Worm (Caenorhabditis elegans) whole organism, L1 larva: ENCODE measurements around the gene pitr-1.

Source experiments
- F16B12.6 ChIP-seq: fragments of 150-350 bp; optimal IDR thresholded peaks from 2 replicates; lab custom pipeline; 2014; ENCODE audit warnings: missing biosample characterization, missing genetic modification characterization
- ama-1 ChIP-seq: fragments of 150-350 bp; optimal IDR thresholded peaks from 2 replicates; lab custom pipeline; 2014
- ceh-63 ChIP-seq: fragments of 200-800 bp; sonication (Bioruptor generic); optimal IDR thresholded peaks from 2 replicates; lab custom pipeline; 2018; ENCODE audit warnings: mild to moderate bottlenecking, missing genetic modification characterization, missing compliant biosample characterization
- ceh-8 ChIP-seq: fragments of 200-800 bp; sonication (Bioruptor generic); optimal IDR thresholded peaks from 2 replicates; lab custom pipeline; 2018; ENCODE audit warnings: mild to moderate bottlenecking, missing genetic modification characterization, moderate library complexity, missing compliant biosample characterization
- ceh-88 ChIP-seq: fragments of 200-800 bp; sonication (Bioruptor generic); IDR thresholded peaks from 2 replicates; pipeline ENCODE4 v1.3.6; 2022; ENCODE audit warnings: missing genetic modification characterization, missing compliant biosample characterization
- dsc-1 ChIP-seq: sonication (generic microtip); optimal IDR thresholded peaks from 2 replicates; lab custom pipeline; 2016; ENCODE audit warnings: mild to moderate bottlenecking, missing genetic modification characterization, missing compliant biosample characterization
- elt-3 ChIP-seq, 6 experiments: fragments of 150-350 bp in 1 of 6; sonication (generic microtip); optimal IDR thresholded peaks; 2 replicates each; lab custom pipeline; 2017 to 2018; ENCODE audit warnings: missing biosample characterization in 6 of 6, missing genetic modification characterization in 6 of 6, inconsistent platforms in 1 of 6
- fkh-10 ChIP-seq: sonication (generic microtip); optimal IDR thresholded peaks from 2 replicates; lab custom pipeline; 2017; ENCODE audit warnings: missing biosample characterization, missing genetic modification reagents, missing genetic modification characterization
- hlh-17 ChIP-seq: fragments of 200-800 bp; sonication (Bioruptor generic); optimal IDR thresholded peaks from 2 replicates; lab custom pipeline; 2018; ENCODE audit warnings: missing genetic modification characterization, mild to moderate bottlenecking, missing compliant biosample characterization, moderate library complexity, borderline replicate concordance
- hlh-4 ChIP-seq: sonication (generic microtip); optimal IDR thresholded peaks from 2 replicates; lab custom pipeline; 2016; ENCODE audit warnings: mild to moderate bottlenecking, missing genetic modification characterization, missing compliant biosample characterization
- hpl-2 ChIP-seq: fragments of 150-350 bp; optimal IDR thresholded peaks from 2 replicates; lab custom pipeline; 2014; ENCODE audit warnings: missing biosample characterization, missing genetic modification reagents, missing genetic modification characterization
- isw-1 ChIP-seq: fragments of 200-800 bp; sonication (Bioruptor generic); IDR thresholded peaks from 2 replicates; pipeline ENCODE4 v1.3.6; 2022; ENCODE audit warnings: missing genetic modification characterization, missing compliant biosample characterization
- lin-13 ChIP-seq: fragments of 150-350 bp; optimal IDR thresholded peaks from 2 replicates; lab custom pipeline; 2014; ENCODE audit warnings: missing biosample characterization, missing genetic modification reagents, missing genetic modification characterization
- lin-14 ChIP-seq: fragments of 200-800 bp; sonication (Bioruptor generic); optimal IDR thresholded peaks from 2 replicates; lab custom pipeline; 2018; ENCODE audit warnings: mild to moderate bottlenecking, missing genetic modification characterization, moderate library complexity, missing compliant biosample characterization
- lin-35 ChIP-seq, 2 experiments: fragments of 150-350 bp; optimal IDR thresholded peaks; 2 replicates each; lab custom pipeline; 2014; ENCODE audit warnings: missing biosample characterization in 2 of 2, missing genetic modification characterization in 2 of 2, missing genetic modification reagents in 2 of 2
- mab-9 ChIP-seq: fragments of 200-800 bp; sonication (Bioruptor generic); IDR thresholded peaks from 2 replicates; pipeline ENCODE4 v1.3.6; 2022; ENCODE audit warnings: missing genetic modification reagents, missing genetic modification characterization, missing compliant biosample characterization
- nhr-47 ChIP-seq: sonication (generic microtip); optimal IDR thresholded peaks from 2 replicates; lab custom pipeline; 2016; ENCODE audit warnings: mild to moderate bottlenecking, missing genetic modification characterization, moderate library complexity, missing compliant biosample characterization
- nhr-90 ChIP-seq: sonication (generic microtip); optimal IDR thresholded peaks from 2 replicates; lab custom pipeline; 2016; ENCODE audit warnings: mild to moderate bottlenecking, missing genetic modification characterization, missing compliant biosample characterization; ENCODE audit not compliant: poor library complexity
- pag-3 ChIP-seq: sonication (generic microtip); optimal IDR thresholded peaks from 2 replicates; lab custom pipeline; 2017; ENCODE audit warnings: missing genetic modification characterization, mild to moderate bottlenecking, missing compliant biosample characterization, antibody characterized with exemption, borderline replicate concordance; ENCODE audit not compliant: insufficient read depth
- pax-3 ChIP-seq: fragments of 200-800 bp; sonication (Bioruptor generic); optimal IDR thresholded peaks from 2 replicates; lab custom pipeline; 2018; ENCODE audit warnings: mild to moderate bottlenecking, missing genetic modification characterization, moderate library complexity, missing compliant biosample characterization
- snu-23 ChIP-seq: sonication (generic microtip); optimal IDR thresholded peaks from 2 replicates; lab custom pipeline; 2016; ENCODE audit warnings: missing genetic modification characterization, missing compliant biosample characterization
- swsn-7 ChIP-seq: sonication (generic microtip); optimal IDR thresholded peaks from 2 replicates; lab custom pipeline; 2016; ENCODE audit warnings: missing genetic modification characterization, missing compliant biosample characterization
- tbx-2 ChIP-seq: sonication (generic microtip); optimal IDR thresholded peaks from 2 replicates; lab custom pipeline; 2016; ENCODE audit warnings: missing genetic modification characterization, missing compliant biosample characterization
- unc-130 ChIP-seq: fragments of 150-350 bp; optimal IDR thresholded peaks from 2 replicates; lab custom pipeline; 2017; ENCODE audit warnings: missing biosample characterization, missing genetic modification characterization, inconsistent platforms
- unc-98 ChIP-seq: fragments of 200-800 bp; sonication (Bioruptor generic); IDR thresholded peaks from 2 replicates; pipeline ENCODE4 v1.3.6; 2022; ENCODE audit warnings: missing genetic modification characterization, missing compliant biosample characterization
- ztf-11 ChIP-seq, 2 experiments: sonication (generic microtip); optimal IDR thresholded peaks; 2 replicates each; lab custom pipeline; 2016 to 2017; ENCODE audit warnings: missing genetic modification characterization in 2 of 2, missing biosample characterization in 1 of 2, missing compliant biosample characterization in 1 of 2
- ztf-4 ChIP-seq: fragments of 150-350 bp; optimal IDR thresholded peaks from 2 replicates; lab custom pipeline; 2014; ENCODE audit warnings: missing biosample characterization, missing genetic modification characterization

pitr-1 gene

ce11 chrIV:7406690-7407089 is 12.8 kb downstream of the pitr-1 start:
- TF ChIP-seq ceh-8 (GFP tag; lab: Kevin White, UChicago) (no peak), pag-3 (tag; lab: Kevin White, UChicago) (peak; percentile 31), lin-14 (GFP tag; lab: Kevin White, UChicago) (peak; percentile 64), dsc-1 (tag; lab: Kevin White, UChicago) (peak; percentile 11), ceh-88 (GFP tag; lab: Robert Waterston, UW) (no peak)
- TF ChIP-seq, all 84 proteins: peak for 3

ce11 chrIV:7407301-7407700 is 13.4 kb downstream of the pitr-1 start:
- TF ChIP-seq nhr-47 (no peak), tbx-2 (tag; lab: Kevin White, UChicago) (no peak), ztf-11 (tag; optimal IDR thresholded peaks at IDR 0.05; lab: Kevin White, UChicago) (no peak), fkh-10 (peak; percentile 20), lin-14 (GFP tag; lab: Kevin White, UChicago) (peak; percentile 32)

- TF ChIP-seq dsc-1 (tag; lab: Kevin White, UChicago) (peak; percentile 36), lin-35 (GFP tag; optimal IDR thresholded peaks at IDR 0.05; lab: Kevin White, UChicago) (no peak)
These were observed 19.7 kb downstream of the pitr-1 start for ce11 chrIV:7413573-7413972.

ce11 chrIV:7414163-7414562 is 20.3 kb downstream of the pitr-1 start:
- TF ChIP-seq fkh-10 (peak; percentile 89), hlh-4 (no peak), lin-14 (GFP tag; lab: Kevin White, UChicago) (peak; percentile 75), tbx-2 (tag; lab: Kevin White, UChicago) (peak; percentile 7)

ce11 chrIV:7418818-7419217 is 24.9 kb downstream of the pitr-1 start, which contains the start of gene B0496.6:
TSS of gene B0496.6 (plus strand) at chrIV:7419118.
- TF ChIP-seq mab-9 (GFP tag; lab: Robert Waterston, UW) (no peak), F16B12.6 (tag; lab: Kevin White, UChicago) (no peak), ama-1 (lab: Kevin White, UChicago) (no peak), hlh-17 (no peak), isw-1 (GFP tag; lab: Robert Waterston, UW) (no peak), unc-98 (GFP tag; lab: Robert Waterston, UW) (no peak), pag-3 (tag; lab: Kevin White, UChicago) (no peak), swsn-7 (tag; lab: Kevin White, UChicago) (no peak), dsc-1 (tag; lab: Kevin White, UChicago) (no peak), tbx-2 (tag; lab: Kevin White, UChicago) (no peak), lin-13 (GFP tag; lab: Kevin White, UChicago) (no peak)

ce11 chrIV:7420913-7421312 is 27.0 kb downstream of the pitr-1 start, which contains the start of gene srtx-1:
TSS of gene srtx-1 (plus strand) at chrIV:7421213.
- TF ChIP-seq lin-13 (GFP tag; lab: Kevin White, UChicago), result no peak
- no peak for TF ChIP-seq nhr-90 (tag; lab: Kevin White, UChicago)
- TF ChIP-seq ceh-63 (GFP tag; lab: Kevin White, UChicago), result no peak
- no peak for TF ChIP-seq mab-9 (GFP tag; lab: Robert Waterston, UW)
- TF ChIP-seq hpl-2 (GFP tag; lab: Kevin White, UChicago), result no peak
- no peak for TF ChIP-seq ceh-8 (GFP tag; lab: Kevin White, UChicago)
- no peak for TF ChIP-seq unc-130 (tag; lab: Kevin White, UChicago)
- no peak for TF ChIP-seq pax-3 (tag; lab: Kevin White, UChicago)
- TF ChIP-seq snu-23 (GFP tag; lab: Kevin White, UChicago), result no peak
- TF ChIP-seq nhr-47, result no peak

ce11 chrIV:7424198-7424597 is 30.3 kb downstream of the pitr-1 start, which contains the start of gene unc-82:
TSS of gene unc-82 (plus strand) at chrIV:7424498.
- TF ChIP-seq ztf-4 (tag; lab: Kevin White, UChicago) (no peak), elt-3 (tag; optimal IDR thresholded peaks at IDR 0.05; lab: Kevin White, UChicago) (no peak)
- TF ChIP-seq, all 84 proteins: peak for 0
